Fruit fly (Drosophila melanogaster) whole organism, larva: Measurements from ENCODE around the gene CG31551.

Experiments used
- noc ChIP-seq: fragments of 200-800 bp; sonication (Bioruptor generic); optimal IDR thresholded peaks from 3 replicates; lab custom pipeline; 2019; ENCODE audit warnings: missing biosample characterization, mild to moderate bottlenecking, missing genetic modification characterization, moderate library complexity

The CG31551 gene

dm6 chr3R:5627552-5627951, at the start of gene CG31551:
TSS of gene CG31551 (plus strand) at chr3R:5627852.
- no peak for TF ChIP-seq noc (tag; lab: Kevin White, UChicago)

dm6 chr3R:5587863-5588519, 39.7 kb upstream of the CG31551 start, which contains the start of gene CG2926:
TSS of gene CG2926 (minus strand) at chr3R:5588380.
- TF ChIP-seq noc (tag; lab: Kevin White, UChicago): no peak

- TF ChIP-seq noc (tag; lab: Kevin White, UChicago): no peak
These were observed 39.1 kb upstream of the CG31551 start, which contains the start of gene PolZ2 for dm6 chr3R:5588573-5588972. TSS of gene PolZ2 (plus strand) at chr3R:5588873.

dm6 chr3R:5591398-5591853, 36.2 kb upstream of the CG31551 start, which contains the start of the genes noi and Vha26:
TSS of gene noi (minus strand) at chr3R:5591459.
TSS of gene Vha26 (plus strand) at chr3R:5591763.
- no peak for TF ChIP-seq noc (tag; lab: Kevin White, UChicago)

- TF ChIP-seq noc (tag; lab: Kevin White, UChicago): no peak
These were observed 35.6 kb upstream of the CG31551 start for dm6 chr3R:5592009-5592572.

dm6 chr3R:5594878-5595277, 32.8 kb upstream of the CG31551 start:
- TF ChIP-seq noc (tag; lab: Kevin White, UChicago): no peak

- TF ChIP-seq noc (tag; lab: Kevin White, UChicago): no peak
These were observed 27.9 kb upstream of the CG31551 start for dm6 chr3R:5599521-5600360.

- TF ChIP-seq noc (tag; lab: Kevin White, UChicago): no peak
These were observed 27.1 kb upstream of the CG31551 start for dm6 chr3R:5600361-5601043.

dm6 chr3R:5601044-5601523, 26.6 kb upstream of the CG31551 start, which contains the start of the genes kra and SecS:
TSS of gene kra (minus strand) at chr3R:5601136.
TSS of gene SecS (plus strand) at chr3R:5601433.
- TF ChIP-seq noc (tag; lab: Kevin White, UChicago): peak; percentile 55

dm6 chr3R:5606477-5606876, 21.2 kb upstream of the CG31551 start, which contains the start of gene asl:
TSS of gene asl (minus strand) at chr3R:5606543.
- TF ChIP-seq noc (tag; lab: Kevin White, UChicago): no peak

dm6 chr3R:5608422-5608821, 19.2 kb upstream of the CG31551 start:
- no peak for TF ChIP-seq noc (tag; lab: Kevin White, UChicago)

- TF ChIP-seq noc (tag; lab: Kevin White, UChicago): no peak
These were observed 17.0 kb upstream of the CG31551 start for dm6 chr3R:5610656-5611055.

- no peak for TF ChIP-seq noc (tag; lab: Kevin White, UChicago)
These were observed 16.5 kb upstream of the CG31551 start for dm6 chr3R:5611167-5611566.

dm6 chr3R:5611733-5612132, 15.9 kb upstream of the CG31551 start:
- no peak for TF ChIP-seq noc (tag; lab: Kevin White, UChicago)
